Worm (Caenorhabditis elegans): ENCODE data around the gene rpb-4.
A peak's percentile ranks its signal among the peaks of the same experiment; 100 is the strongest.
"Not testable (repeated sequence)": the region's sequence is repeated elsewhere in the genome, so short reads cannot be mapped to it uniquely, and the experiment has no call there.

Gene rpb-4

ce11 chrII:7363990-7364455, 10.3 kb upstream of the rpb-4 start, which contains the start of gene msra-1 (continued):
- no peak for TF ChIP-seq F49E8.2 (tag; optimal IDR thresholded peaks at IDR 0.05; ENCODE audit: insufficient read depth)
- no peak for TF ChIP-seq dpl-1 (GFP tag; optimal IDR thresholded peaks at IDR 0.05)
- TF ChIP-seq bed-2 (GFP tag; IDR thresholded peaks at IDR 0.05): no peak
- TF ChIP-seq T07F8.4 (tag; optimal IDR thresholded peaks at IDR 0.05): no peak
- TF ChIP-seq unc-130 (GFP tag; optimal IDR thresholded peaks at IDR 0.05): no peak
- TF ChIP-seq madf-6 (GFP tag; IDR thresholded peaks at IDR 0.05): no peak
- no peak for TF ChIP-seq B0336.3 (GFP tag; IDR thresholded peaks at IDR 0.05)
- TF ChIP-seq ztf-3 (GFP tag; optimal IDR thresholded peaks at IDR 0.05): no peak
- no peak for TF ChIP-seq nfya-1 (tag; optimal IDR thresholded peaks at IDR 0.05; ENCODE audit: borderline replicate concordance, insufficient read depth)
- TF ChIP-seq fkh-3 (tag; optimal IDR thresholded peaks at IDR 0.05): no peak
- no peak for TF ChIP-seq F33H1.4 (GFP tag; IDR thresholded peaks at IDR 0.05)
- TF ChIP-seq chd-7 (tag; optimal IDR thresholded peaks at IDR 0.05): no peak
- no peak for TF ChIP-seq F23B12.7 (tag; optimal IDR thresholded peaks at IDR 0.05; ENCODE audit: insufficient read depth)
- TF ChIP-seq ceh-40 (GFP tag; IDR thresholded peaks at IDR 0.05): no peak
- peak; percentile 32 for TF ChIP-seq ZK185.1 (tag; optimal IDR thresholded peaks at IDR 0.05; ENCODE audit: poor library complexity, severe bottlenecking)
- no peak for TF ChIP-seq him-1 (tag; optimal IDR thresholded peaks at IDR 0.05)
- TF ChIP-seq C06A6.2 (GFP tag; conservative IDR thresholded peaks at IDR 0.05): no peak

ce11 chrII:7368761-7369160, 5.5 kb upstream of the rpb-4 start, which contains the start of gene F43E2.6:
Gene F43E2.6, minus strand, starts transcription at chrII:7368861.
- TF ChIP-seq Y95B8A.8 (GFP tag; IDR thresholded peaks at IDR 0.05) (no peak), mxl-1 (tag; optimal IDR thresholded peaks at IDR 0.05) (no peak), unc-62 (GFP tag; optimal IDR thresholded peaks at IDR 0.05) (no peak), nhr-80 (tag; optimal IDR thresholded peaks at IDR 0.05) (no peak)

ce11 chrII:7370195-7370594, 4.1 kb upstream of the rpb-4 start, which contains the start of gene F43E2.11:
Gene F43E2.11, minus strand, starts transcription at chrII:7370295.
- TF ChIP-seq T07F8.4 (tag; optimal IDR thresholded peaks at IDR 0.05); F33H1.4 (GFP tag; IDR thresholded peaks at IDR 0.05); gei-17 (GFP tag; optimal IDR thresholded peaks at IDR 0.05): not testable (repeated sequence)

ce11 chrII:7371574-7371973, 2.7 kb upstream of the rpb-4 start:
- peak; percentile 40 for TF ChIP-seq snpc-4 (GFP tag; optimal IDR thresholded peaks at IDR 0.05)
- TF ChIP-seq snpc-4 (tag; optimal IDR thresholded peaks at IDR 0.05): peak in 2 of 4 experiments; percentile 89 to 93

- TF ChIP-seq hsf-1 (GFP tag; IDR thresholded peaks at IDR 0.05): 0 out of 2 replicates have a peak, but pooled peaks have one; percentile 56
- TF ChIP-seq nfyb-1 (GFP tag; IDR thresholded peaks at IDR 0.05): peak; percentile 30; the same call in 1 of the 2 replicates
- 0 out of 2 replicates have a peak, but pooled peaks have one; percentile 30 for TF ChIP-seq C17E4.6 (GFP tag; IDR thresholded peaks at IDR 0.05)
- peak; percentile 42 for TF ChIP-seq ekl-4 (GFP tag; IDR thresholded peaks at IDR 0.05)
- peak; percentile 60 for TF ChIP-seq madf-6 (GFP tag; IDR thresholded peaks at IDR 0.05)
- 0 out of 2 replicates have a peak, but pooled peaks have one; percentile 32 for TF ChIP-seq ztf-28 (GFP tag; IDR thresholded peaks at IDR 0.05)
- peak; percentile 44; the same call in 1 of the 2 replicates for TF ChIP-seq pbrm-1 (GFP tag; IDR thresholded peaks at IDR 0.05)
- 0 out of 2 replicates have a peak, but pooled peaks have one; percentile 21 for TF ChIP-seq hmg-1.2 (GFP tag; IDR thresholded peaks at IDR 0.05)
Measured at ce11 chrII:7372371-7372770, 1.9 kb upstream of the rpb-4 start.

All from whole organism, young adult.